Worm (Caenorhabditis elegans): Measurements from ENCODE around the gene plr-1.

plr-1 gene

DNA sequence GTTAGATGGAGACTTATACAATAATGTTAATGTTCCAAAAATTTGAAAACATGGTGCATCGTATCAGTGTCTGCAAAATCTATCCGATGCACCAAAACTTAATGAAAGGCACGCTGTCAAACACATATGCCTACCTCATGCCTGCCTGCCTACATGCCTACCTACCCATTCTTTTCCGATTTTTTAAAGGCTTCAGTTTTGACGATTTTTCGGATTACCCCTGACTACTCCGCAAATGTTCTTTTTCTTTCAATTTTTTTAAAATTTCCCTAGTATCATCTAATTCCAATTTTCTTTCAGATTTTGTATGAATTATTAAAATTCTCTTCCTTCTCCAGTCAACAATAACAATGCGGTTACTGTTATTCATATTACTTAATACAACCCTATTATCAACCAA lies at the start of gene plr-1:
plr-1 (plus strand) TSS at position 301 of the 400 bp plus-strand sequence.
- TF ChIP-seq unc-62 (GFP tag; optimal IDR thresholded peaks at IDR 0.05) = no peak

DNA sequence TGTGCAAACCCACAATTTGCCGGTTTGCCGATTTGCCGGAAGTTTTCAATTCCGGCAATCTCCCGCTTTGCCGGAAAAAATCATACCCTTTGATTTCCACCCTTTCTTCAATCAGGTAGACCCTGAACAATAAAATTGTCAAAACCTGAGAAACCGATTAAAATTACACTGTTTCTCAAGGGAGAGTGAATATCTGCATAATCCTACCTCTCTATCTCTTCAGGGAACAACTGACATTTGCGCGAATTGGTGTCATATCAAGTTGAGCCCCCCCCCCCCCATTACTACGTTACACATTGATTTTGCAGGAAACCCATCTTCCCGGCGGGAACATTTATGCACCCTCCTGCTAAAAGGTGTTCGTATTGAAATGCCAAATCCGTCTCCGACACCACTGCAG lies 46.3 kb upstream of the plr-1 start, which contains the start of gene twk-31:
twk-31 (plus strand) TSS at position 301 of the 400 bp plus-strand sequence.
- no peak for TF ChIP-seq unc-62 (GFP tag; optimal IDR thresholded peaks at IDR 0.05)

DNA sequence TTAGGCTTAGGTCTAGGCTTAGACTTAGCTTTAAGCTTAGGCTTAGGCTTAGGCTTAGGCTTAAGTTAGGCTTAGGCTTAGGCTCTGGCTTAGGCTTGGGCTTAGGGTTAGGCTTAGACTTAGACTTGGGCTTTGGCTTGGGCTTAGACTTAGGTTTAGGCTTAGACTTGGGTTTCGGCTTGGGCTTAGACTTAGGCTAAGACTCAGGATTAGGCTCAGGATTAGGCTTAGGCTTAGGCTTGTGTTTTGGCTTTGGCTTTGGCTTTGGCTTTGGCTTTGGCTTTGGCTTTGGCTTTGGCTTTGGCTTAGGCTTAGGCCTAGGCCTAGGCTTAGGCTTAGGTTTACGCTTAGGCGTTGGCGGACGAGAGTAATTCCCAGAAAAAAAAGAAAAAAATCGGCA lies 37.1 kb upstream of the plr-1 start:
- no peak for TF ChIP-seq unc-62 (GFP tag; optimal IDR thresholded peaks at IDR 0.05)

DNA sequence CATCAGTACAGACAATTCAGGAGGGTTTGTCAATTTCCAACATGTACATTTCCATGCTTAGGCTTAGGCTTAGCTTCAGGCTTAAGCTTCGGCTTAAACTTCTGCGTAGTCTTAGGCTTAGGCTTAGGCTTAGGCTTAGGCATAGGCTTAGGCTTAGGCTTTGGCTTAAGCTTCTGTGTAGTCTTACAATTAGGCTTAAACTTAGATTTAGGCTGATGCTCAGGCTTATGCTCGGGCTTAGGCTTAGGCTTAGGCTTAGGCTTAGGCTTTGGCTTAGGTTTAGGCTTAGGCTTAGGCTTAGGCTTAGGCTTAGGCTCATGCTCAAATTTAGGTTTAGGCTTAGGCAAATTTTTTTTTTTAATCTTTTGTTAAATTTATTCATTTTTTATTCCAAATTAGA lies 31.9 kb upstream of the plr-1 start:
- TF ChIP-seq unc-62 (GFP tag; optimal IDR thresholded peaks at IDR 0.05) = no peak

DNA sequence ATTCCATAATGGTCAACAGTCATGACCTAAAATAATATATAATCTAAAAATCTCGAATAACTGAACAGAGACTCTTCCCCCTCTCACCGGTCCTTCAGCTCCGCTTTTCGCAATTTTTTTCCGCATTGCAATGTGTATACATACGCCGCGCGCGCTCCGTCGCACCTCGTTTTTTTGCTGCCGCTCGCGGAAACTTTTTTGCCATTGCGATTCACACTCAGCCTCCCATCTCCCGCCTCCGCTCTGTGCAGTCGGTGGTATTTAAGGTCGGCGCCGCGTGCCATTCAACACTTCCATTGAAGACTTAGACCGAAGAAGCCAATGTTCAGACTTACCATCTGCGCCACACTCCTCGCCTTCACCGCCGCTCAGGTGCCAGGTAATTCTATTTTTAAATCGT lies 29.8 kb upstream of the plr-1 start, which contains the start of gene idpc-1:
idpc-1 (plus strand) TSS at position 301 of the 400 bp plus-strand sequence.
- TF ChIP-seq unc-62 (GFP tag; optimal IDR thresholded peaks at IDR 0.05) = no peak

DNA sequence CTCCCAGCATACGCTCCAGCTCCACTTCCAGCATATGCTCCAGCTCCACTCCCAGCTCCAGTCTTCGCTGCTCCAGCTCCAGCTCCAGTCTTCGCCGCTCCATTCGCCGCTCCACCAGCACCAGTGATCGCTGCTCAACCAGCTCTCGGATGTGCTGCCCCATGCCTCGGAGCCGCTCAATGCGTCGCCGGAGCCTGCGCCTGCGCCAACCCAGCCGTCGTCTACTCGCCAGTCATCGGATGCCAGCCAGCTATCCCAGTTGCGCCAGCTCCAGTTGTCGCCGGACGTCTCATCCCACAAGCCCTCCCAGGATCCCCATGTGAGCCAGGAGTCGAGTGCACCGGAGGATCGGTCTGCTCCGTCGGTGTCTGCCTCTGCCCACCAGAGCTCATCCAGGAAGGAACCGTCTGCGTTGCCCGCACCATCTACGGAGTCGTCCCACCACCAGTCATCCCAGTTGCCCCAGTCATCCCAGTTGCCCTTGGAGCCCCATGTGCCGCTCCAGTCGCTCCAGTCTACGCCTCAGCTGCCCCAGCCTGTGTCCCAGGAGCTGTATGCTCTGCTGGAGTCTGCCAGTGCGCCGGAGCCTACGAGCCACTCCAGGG lies 29.0 kb upstream of the plr-1 start:
- no peak for TF ChIP-seq unc-62 (GFP tag; optimal IDR thresholded peaks at IDR 0.05)

DNA sequence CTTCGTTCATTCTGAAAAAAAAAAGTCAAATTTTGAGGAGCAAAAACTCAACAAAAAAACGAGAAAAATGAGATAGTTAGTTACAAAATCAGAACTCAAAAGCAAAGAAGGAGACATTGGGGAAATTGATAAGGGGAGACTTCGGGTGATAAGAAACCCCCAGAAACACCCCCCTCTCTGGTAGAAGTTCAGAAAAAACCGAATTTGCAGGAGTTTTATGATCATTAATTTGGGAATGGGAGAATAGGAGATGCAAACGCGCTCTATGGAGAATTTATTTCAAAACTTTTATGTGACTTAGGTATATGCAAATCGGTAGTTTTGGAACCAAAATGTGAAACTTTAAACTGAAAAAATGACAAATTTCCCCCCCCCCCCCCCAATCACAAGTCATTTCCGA lies 14.1 kb upstream of the plr-1 start, which contains the start of gene sbp-1:
sbp-1 (minus strand) TSS at position 11 of the 400 bp plus-strand sequence.
- no peak for TF ChIP-seq unc-62 (GFP tag; optimal IDR thresholded peaks at IDR 0.05)

DNA sequence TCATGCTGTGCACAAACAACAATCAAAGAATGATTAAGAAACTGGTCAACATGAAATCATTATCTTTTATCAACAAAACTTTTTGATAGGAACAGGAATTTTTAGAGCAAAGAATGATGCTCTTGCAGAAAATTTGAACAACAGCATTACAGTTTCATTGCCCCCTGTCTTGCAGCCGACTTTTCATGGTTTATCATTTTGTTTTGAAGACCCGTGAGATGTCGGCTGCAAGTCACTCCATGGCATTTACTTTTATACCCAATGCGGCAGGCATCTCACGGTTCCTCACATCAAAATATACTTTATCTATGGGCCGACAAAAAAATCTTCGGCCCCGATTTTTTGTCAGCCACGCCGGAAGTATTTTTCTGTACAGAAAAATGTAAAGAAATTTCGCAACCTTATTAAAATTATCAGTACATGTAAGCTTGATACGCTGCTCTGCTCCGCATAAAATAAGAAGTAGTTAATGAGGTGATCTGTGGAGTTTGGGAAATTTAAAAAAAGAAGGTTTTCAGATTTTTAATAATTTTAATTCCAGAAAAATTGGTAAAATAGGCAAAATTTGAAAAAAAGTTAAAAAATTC lies 13.2 kb upstream of the plr-1 start:
- TF ChIP-seq unc-62 (GFP tag; optimal IDR thresholded peaks at IDR 0.05) = no peak

DNA sequence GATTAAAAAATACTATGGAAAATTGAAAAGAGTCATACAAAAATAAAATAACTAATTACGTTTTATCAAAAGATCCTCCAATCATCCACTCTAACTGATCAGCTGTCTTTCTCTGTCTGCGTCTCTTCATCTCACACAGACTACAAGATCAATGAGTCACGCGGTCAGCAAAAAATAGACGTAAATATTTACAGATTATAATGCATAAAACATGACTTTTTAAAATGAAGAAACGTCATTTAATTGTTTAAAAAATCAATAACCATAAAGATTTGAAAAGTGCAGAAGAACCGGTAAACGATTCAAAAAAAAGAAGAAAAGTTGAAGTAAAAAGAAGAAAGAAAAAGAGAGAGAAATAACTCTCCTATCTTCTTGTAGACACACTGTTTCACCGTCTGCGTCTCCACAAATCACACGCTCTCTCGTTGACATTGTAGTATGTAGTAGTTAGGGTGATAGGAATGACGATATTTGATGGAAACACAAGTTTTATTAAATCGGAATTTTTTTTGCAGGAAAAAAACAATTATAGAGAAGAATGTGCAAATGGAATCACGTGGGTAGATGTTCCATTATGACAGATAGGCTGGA lies 11.8 kb upstream of the plr-1 start:
- TF ChIP-seq unc-62 (GFP tag; optimal IDR thresholded peaks at IDR 0.05) = no peak

DNA sequence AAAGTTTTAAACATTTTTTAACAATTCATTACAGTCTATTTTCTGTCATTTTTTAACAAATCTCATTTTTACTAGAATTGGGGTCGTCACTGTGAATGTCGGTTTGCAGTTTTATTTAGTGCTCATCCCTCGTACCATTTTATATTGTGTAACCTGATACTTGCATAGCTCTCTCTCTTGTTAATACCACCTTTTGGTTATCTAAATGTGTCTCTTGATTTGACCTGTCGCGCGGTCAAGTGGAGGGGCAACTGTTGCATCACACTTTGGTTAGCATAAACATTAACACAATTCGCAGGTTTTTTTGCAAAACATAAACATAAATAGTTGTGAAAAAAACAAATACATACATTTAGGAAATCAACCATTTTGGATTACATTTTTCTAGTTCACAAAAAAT lies 9.9 kb upstream of the plr-1 start:
- no peak for TF ChIP-seq unc-62 (GFP tag; optimal IDR thresholded peaks at IDR 0.05)

DNA sequence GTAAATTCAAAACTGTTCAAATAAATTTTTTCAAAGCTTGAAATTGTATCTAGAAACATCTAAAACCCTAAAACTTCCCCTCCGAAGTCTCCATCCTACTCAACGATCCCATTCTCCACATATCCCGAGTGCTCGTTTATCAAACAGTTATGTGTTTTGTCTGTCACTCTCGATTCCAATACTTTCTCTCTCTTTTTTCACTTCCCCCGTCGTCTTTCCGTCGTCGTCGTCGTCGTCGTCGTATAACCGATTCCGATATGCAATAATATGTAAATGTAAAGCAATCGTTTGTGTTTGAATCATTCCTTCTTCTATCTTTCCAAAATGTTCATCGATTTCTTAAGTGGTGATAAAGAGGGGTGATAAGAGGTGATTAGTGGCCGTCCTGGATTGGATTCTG lies 8.3 kb upstream of the plr-1 start:
- no peak for TF ChIP-seq unc-62 (GFP tag; optimal IDR thresholded peaks at IDR 0.05)

DNA sequence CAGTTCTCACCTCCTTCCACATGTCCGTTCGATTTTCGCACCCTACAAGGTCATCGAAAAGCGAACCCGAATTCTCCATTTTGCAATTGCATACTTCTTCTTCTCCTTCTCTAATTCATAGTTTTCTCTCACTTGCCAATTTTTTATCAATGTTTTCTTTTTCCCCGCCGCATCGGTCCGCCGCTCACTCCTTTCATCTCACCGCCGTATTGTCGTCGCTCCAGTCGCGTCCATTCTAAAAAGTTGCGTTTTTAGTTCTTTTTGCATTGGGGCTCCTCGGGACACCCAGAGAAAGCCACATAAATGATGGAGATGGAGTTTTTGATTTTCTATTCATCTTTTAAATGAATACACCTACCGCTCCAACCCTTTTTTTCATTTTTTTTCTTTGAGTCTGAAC lies 5.3 kb upstream of the plr-1 start:
- no peak for TF ChIP-seq unc-62 (GFP tag; optimal IDR thresholded peaks at IDR 0.05)

DNA sequence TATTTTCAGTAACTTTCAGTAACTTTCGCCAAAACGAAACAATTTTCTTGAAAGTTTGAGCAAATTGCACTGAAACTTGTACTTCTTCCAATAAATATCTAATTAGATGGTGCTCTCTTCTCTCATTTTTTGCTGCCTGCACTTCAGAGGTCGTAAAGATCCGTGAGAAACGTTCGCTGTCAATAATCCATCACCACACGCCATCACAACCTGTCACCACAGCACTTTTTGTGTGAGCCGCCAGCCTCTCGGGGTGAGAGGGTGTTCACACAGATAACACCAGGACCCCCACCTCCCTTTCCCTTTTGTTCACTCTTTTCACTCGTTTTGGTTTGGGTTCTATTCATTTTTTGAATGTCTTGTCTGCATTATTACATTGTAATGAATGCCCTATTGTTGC lies 4.1 kb upstream of the plr-1 start:
- TF ChIP-seq unc-62 (GFP tag; optimal IDR thresholded peaks at IDR 0.05) = no peak

DNA sequence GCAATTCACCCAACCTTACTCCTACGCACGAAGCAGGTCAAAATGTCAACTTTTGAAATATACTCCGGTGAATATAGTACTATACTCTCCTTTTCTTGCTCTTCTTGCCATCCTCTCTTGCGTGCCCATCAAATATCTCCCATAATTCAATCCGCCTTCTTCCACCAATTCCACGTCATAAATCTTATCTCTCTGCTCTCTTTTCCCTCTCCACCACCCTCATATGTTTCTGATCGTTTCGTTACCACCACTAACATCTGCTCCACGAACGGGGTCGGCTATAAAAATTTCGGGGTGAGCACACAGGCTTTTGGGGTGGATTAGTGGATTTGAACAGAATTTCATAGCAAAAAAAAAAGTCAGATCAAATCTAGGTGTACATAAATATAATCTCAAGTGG lies 2.7 kb upstream of the plr-1 start:
- no peak for TF ChIP-seq unc-62 (GFP tag; optimal IDR thresholded peaks at IDR 0.05)

DNA sequence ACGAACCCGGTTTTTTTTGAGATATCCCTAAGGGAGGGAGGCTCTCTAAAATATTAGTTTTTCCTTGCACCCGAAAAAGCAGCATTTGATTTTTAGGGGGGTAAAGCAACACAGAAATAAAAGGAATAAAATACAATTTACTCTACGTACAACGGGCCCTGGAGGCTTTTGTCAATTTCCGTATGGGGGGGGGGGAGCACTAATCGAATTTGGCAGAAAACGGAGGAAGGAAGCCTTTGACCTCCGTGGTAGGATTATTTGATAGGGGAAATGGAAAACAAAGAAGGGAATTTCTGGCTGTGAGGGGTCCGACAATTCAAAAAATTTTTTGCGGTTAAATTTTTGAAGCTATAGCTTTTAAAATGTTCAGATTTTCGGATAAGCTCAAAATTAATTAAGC lies 1.2 kb downstream of the plr-1 start:
- no peak for TF ChIP-seq unc-62 (GFP tag; optimal IDR thresholded peaks at IDR 0.05)

DNA sequence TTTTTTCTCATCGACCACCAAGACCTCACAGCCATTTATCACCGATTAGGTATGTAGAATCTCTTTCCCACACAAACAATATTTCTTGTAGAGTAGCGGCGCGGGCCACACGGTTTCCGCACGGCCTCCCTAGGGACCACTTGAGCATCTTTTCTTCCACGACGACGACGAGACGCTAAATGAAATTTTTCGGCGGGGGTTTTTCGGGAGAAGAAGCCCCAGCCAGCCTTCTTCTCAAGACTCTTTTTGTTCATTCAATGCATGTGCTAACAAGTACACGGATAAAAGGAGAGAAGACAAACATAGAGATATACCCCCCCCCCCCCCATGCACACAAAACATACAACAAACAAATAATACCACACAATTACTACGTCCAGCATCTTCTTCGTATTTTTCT lies 2.4 kb downstream of the plr-1 start:
- TF ChIP-seq unc-62 (GFP tag; optimal IDR thresholded peaks at IDR 0.05) = no peak

DNA sequence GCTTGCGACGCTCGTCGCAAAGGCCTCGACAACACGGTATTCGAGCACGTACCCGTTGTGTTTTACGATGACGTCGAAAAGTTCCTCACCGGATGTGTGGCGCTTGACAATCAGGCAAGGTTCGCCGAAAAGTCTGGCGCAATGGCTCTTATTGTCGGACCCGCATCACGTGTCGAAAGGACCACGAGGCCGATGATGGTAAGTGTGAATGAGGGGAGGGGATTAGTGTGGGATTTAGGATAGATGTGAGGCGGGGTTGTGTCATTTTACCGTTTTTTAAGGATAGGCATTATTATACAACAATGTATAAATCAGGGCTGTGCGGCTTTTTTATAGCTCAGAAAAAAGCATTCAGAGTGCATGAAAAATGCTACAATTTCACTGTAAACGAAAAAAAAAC lies 3.1 kb downstream of the plr-1 start:
- no peak for TF ChIP-seq unc-62 (GFP tag; optimal IDR thresholded peaks at IDR 0.05)
